Worm (Caenorhabditis elegans) whole organism, young adult: ENCODE measurements around the gene Y38C1BA.4.

Experiments
- F22D6.2 ChIP-seq: sonication (generic microtip); optimal IDR thresholded peaks from 2 replicates; lab custom pipeline; 2016; ENCODE audit warnings: mild to moderate bottlenecking, missing genetic modification characterization, missing compliant biosample characterization
- F23B12.7 ChIP-seq: sonication (generic microtip); optimal IDR thresholded peaks from 2 replicates; lab custom pipeline; 2017; ENCODE audit warnings: missing genetic modification characterization, mild to moderate bottlenecking, missing compliant biosample characterization, antibody characterized with exemption, moderate library complexity; ENCODE audit not compliant: insufficient read depth
- F33H1.4 ChIP-seq: fragments of 200-800 bp; sonication (Bioruptor generic); IDR thresholded peaks from 2 replicates; pipeline ENCODE4 v1.3.6; 2022; ENCODE audit warnings: missing genetic modification reagents, missing genetic modification characterization, missing compliant biosample characterization
- T07F8.4 ChIP-seq: sonication (generic microtip); optimal IDR thresholded peaks from 2 replicates; lab custom pipeline; 2016; ENCODE audit warnings: mild to moderate bottlenecking, missing genetic modification characterization, moderate library complexity, missing compliant biosample characterization
- Y53F4B.3 ChIP-seq: fragments of 200-800 bp; sonication (Bioruptor generic); IDR thresholded peaks from 2 replicates; pipeline ENCODE4 v1.3.6; 2022; ENCODE audit warnings: missing genetic modification reagents, missing genetic modification characterization, missing compliant biosample characterization
- atf-7 ChIP-seq: sonication (generic microtip); optimal IDR thresholded peaks from 2 replicates; lab custom pipeline; 2017; ENCODE audit warnings: mild to moderate bottlenecking, missing genetic modification characterization, missing compliant biosample characterization
- attf-5 ChIP-seq: fragments of 200-800 bp; sonication (Bioruptor generic); optimal IDR thresholded peaks from 2 replicates; lab custom pipeline; 2018; ENCODE audit warnings: mild to moderate bottlenecking, missing genetic modification characterization, missing compliant biosample characterization
- attf-6 ChIP-seq: fragments of 200-800 bp; sonication (Bioruptor generic); IDR thresholded peaks from 2 replicates; pipeline ENCODE4 v1.3.6; 2022; ENCODE audit warnings: missing genetic modification reagents, missing genetic modification characterization, missing compliant biosample characterization
- cebp-1 ChIP-seq, 2 experiments: fragments of 200-800 bp in 1 of 2; sonication (Bioruptor generic) in 1 of 2; sonication (generic microtip) in 1 of 2; IDR thresholded peaks in 1 of 2; optimal IDR thresholded peaks in 1 of 2; 2 replicates each; pipeline versions ENCODE4 v1.3.6 to Lab custom; 2017 to 2022; ENCODE audit warnings: missing compliant biosample characterization in 2 of 2, missing genetic modification characterization in 2 of 2, mild to moderate bottlenecking in 1 of 2, missing genetic modification reagents in 1 of 2, moderate library complexity in 1 of 2
- ceh-27 ChIP-seq: fragments of 200-800 bp; sonication (Bioruptor generic); optimal IDR thresholded peaks from 2 replicates; lab custom pipeline; 2018; ENCODE audit warnings: mild to moderate bottlenecking, missing genetic modification characterization, moderate library complexity, missing compliant biosample characterization
- die-1 ChIP-seq: sonication (generic microtip); optimal IDR thresholded peaks from 2 replicates; lab custom pipeline; 2016; ENCODE audit warnings: missing genotype, mild to moderate bottlenecking, missing genetic modification characterization, missing compliant biosample characterization
- dpl-1 ChIP-seq: fragments of 150-350 bp; optimal IDR thresholded peaks from 2 replicates; lab custom pipeline; 2014; ENCODE audit warnings: missing biosample characterization, missing genetic modification reagents, missing genetic modification characterization
- egrh-3 ChIP-seq: fragments of 200-800 bp; sonication (Bioruptor generic); IDR thresholded peaks from 2 replicates; pipeline ENCODE4 v1.3.6; 2022; ENCODE audit warnings: missing genetic modification reagents, missing genetic modification characterization, missing compliant biosample characterization
- hmg-1.2 ChIP-seq: fragments of 200-800 bp; sonication (Bioruptor generic); IDR thresholded peaks from 2 replicates; pipeline ENCODE4 v1.3.6; 2022; ENCODE audit warnings: missing genetic modification reagents, missing genetic modification characterization, missing compliant biosample characterization
- lag-1 ChIP-seq: fragments of 200-800 bp; sonication (Bioruptor generic); IDR thresholded peaks from 2 replicates; pipeline ENCODE4 v1.3.6; 2022; ENCODE audit warnings: missing genetic modification reagents, missing genetic modification characterization, missing compliant biosample characterization
- let-607 ChIP-seq, 2 experiments: fragments of 200-800 bp in 1 of 2; sonication (Bioruptor generic) in 1 of 2; sonication (generic microtip) in 1 of 2; optimal IDR thresholded peaks; 2 replicates each; lab custom pipeline; 2016 to 2018; ENCODE audit warnings: mild to moderate bottlenecking in 2 of 2, missing compliant biosample characterization in 2 of 2, missing genetic modification characterization in 2 of 2, moderate library complexity in 2 of 2, missing genotype in 1 of 2
- lin-26 ChIP-seq: fragments of 200-800 bp; sonication (Bioruptor generic); IDR thresholded peaks from 2 replicates; pipeline ENCODE4 v1.3.6; 2022; ENCODE audit warnings: missing genetic modification reagents, missing genetic modification characterization, missing compliant biosample characterization
- lin-35 ChIP-seq, 3 experiments: fragments of 150-350 bp in 2 of 3; sonication (generic microtip) in 1 of 3; optimal IDR thresholded peaks; 2 replicates each; lab custom pipeline; 2014 to 2018; ENCODE audit warnings: missing biosample characterization in 3 of 3, missing genetic modification characterization in 3 of 3, missing genetic modification reagents in 3 of 3
- lin-40 ChIP-seq: sonication (generic microtip); optimal IDR thresholded peaks from 2 replicates; lab custom pipeline; 2016; ENCODE audit warnings: missing genetic modification characterization, mild to moderate bottlenecking, missing compliant biosample characterization, missing genotype, missing genetic modification reagents
- lsl-1 ChIP-seq: fragments of 200-800 bp; sonication (Bioruptor generic); optimal IDR thresholded peaks from 2 replicates; lab custom pipeline; 2018; ENCODE audit warnings: mild to moderate bottlenecking, missing genetic modification characterization, moderate library complexity, missing compliant biosample characterization
- madf-8 ChIP-seq: fragments of 200-800 bp; sonication (Bioruptor generic); conservative IDR thresholded peaks from 2 replicates; pipeline ENCODE4 v1.3.6; 2022; ENCODE audit warnings: missing genetic modification reagents, missing genetic modification characterization, missing compliant biosample characterization
- mcd-1 ChIP-seq: fragments of 200-800 bp; sonication (Bioruptor generic); IDR thresholded peaks from 2 replicates; pipeline ENCODE4 v1.3.6; 2022; ENCODE audit warnings: missing genetic modification reagents, missing genetic modification characterization, missing compliant biosample characterization
- mel-28 ChIP-seq: sonication (generic microtip); optimal IDR thresholded peaks from 2 replicates; lab custom pipeline; 2016; ENCODE audit warnings: borderline replicate concordance, mild to moderate bottlenecking, missing genetic modification characterization, missing compliant biosample characterization
- nfyb-1 ChIP-seq: fragments of 200-800 bp; sonication (Bioruptor generic); IDR thresholded peaks from 2 replicates; pipeline ENCODE4 v1.3.6; 2022; ENCODE audit warnings: missing genetic modification reagents, missing genetic modification characterization, missing compliant biosample characterization
- nhr-120 ChIP-seq: fragments of 200-800 bp; sonication (Bioruptor generic); IDR thresholded peaks from 2 replicates; pipeline ENCODE4 v1.3.6; 2022; ENCODE audit warnings: missing genetic modification characterization, missing compliant biosample characterization
- nhr-80 ChIP-seq: sonication (generic microtip); optimal IDR thresholded peaks from 2 replicates; lab custom pipeline; 2016; ENCODE audit warnings: missing genetic modification characterization, missing compliant biosample characterization
- pha-4 ChIP-seq: fragments of 150-350 bp; sonication (generic microtip); optimal IDR thresholded peaks from 2 replicates; lab custom pipeline; 2014; ENCODE audit warnings: missing biosample characterization, missing genetic modification reagents, missing genetic modification characterization
- rcor-1 ChIP-seq: fragments of 200-800 bp; sonication (Bioruptor generic); IDR thresholded peaks from 2 replicates; pipeline ENCODE4 v1.3.6; 2022; ENCODE audit warnings: missing genetic modification reagents, missing genetic modification characterization, missing compliant biosample characterization
- snpc-4 ChIP-seq, 5 experiments: fragments of 150-350 bp in 1 of 5; sonication (generic microtip) in 4 of 5; optimal IDR thresholded peaks; 2 replicates each; lab custom pipeline; 2014 to 2018; ENCODE audit warnings: missing genetic modification characterization in 5 of 5, missing biosample characterization in 3 of 5, antibody characterized with exemption in 2 of 5, mild to moderate bottlenecking in 2 of 5, missing compliant biosample characterization in 2 of 5, missing genotype in 2 of 5, moderate library complexity in 2 of 5, missing genetic modification reagents in 1 of 5
- somi-1 ChIP-seq: fragments of 200-800 bp; sonication (Bioruptor generic); optimal IDR thresholded peaks from 2 replicates; lab custom pipeline; 2018; ENCODE audit warnings: mild to moderate bottlenecking, missing genetic modification characterization, missing compliant biosample characterization
- zfh-2 ChIP-seq: fragments of 200-800 bp; sonication (Bioruptor generic); conservative IDR thresholded peaks from 2 replicates; pipeline ENCODE4 v1.3.6; 2022; ENCODE audit warnings: missing genetic modification reagents, missing genetic modification characterization, missing compliant biosample characterization
- ztf-18 ChIP-seq: sonication (generic microtip); optimal IDR thresholded peaks from 2 replicates; lab custom pipeline; 2016; ENCODE audit warnings: missing genotype, mild to moderate bottlenecking, missing genetic modification characterization, missing compliant biosample characterization
- ztf-22 ChIP-seq: fragments of 200-800 bp; sonication (Bioruptor generic); optimal IDR thresholded peaks from 2 replicates; lab custom pipeline; 2018; ENCODE audit warnings: mild to moderate bottlenecking, missing genetic modification characterization, moderate library complexity, missing compliant biosample characterization
- ztf-26 ChIP-seq: sonication (generic microtip); optimal IDR thresholded peaks from 2 replicates; lab custom pipeline; 2017; ENCODE audit warnings: missing genetic modification characterization, missing compliant biosample characterization

Y38C1BA.4 gene

ce11 chrIV:1857866-1858271, 36.2 kb downstream of the Y38C1BA.4 start (continued):
- TF ChIP-seq attf-5 (GFP tag; lab: Kevin White, UChicago) (peak; percentile 73), atf-7 (tag; lab: Kevin White, UChicago) (peak; percentile 29), let-607 (tag; optimal IDR thresholded peaks at IDR 0.05; lab: Kevin White, UChicago) (peak; percentile 11 to 82), ceh-27 (GFP tag; lab: Kevin White, UChicago) (peak; percentile 46), ztf-18 (peak; percentile 33), hmg-1.2 (GFP tag; lab: Robert Waterston, UW) (peak; percentile 55; the same call in 1 of the 2 replicates), somi-1 (GFP tag; lab: Kevin White, UChicago) (peak; percentile 46), egrh-3 (GFP tag; lab: Robert Waterston, UW) (peak; percentile 39), lin-26 (peak; percentile 59; the same call in 1 of the 2 replicates), zfh-2 (GFP tag; lab: Robert Waterston, UW) (peak; percentile 98), F33H1.4 (GFP tag; lab: Robert Waterston, UW) (no peak), snpc-4 (GFP tag; optimal IDR thresholded peaks at IDR 0.05; lab: Kevin White, UChicago) (no peak), snpc-4 (tag; optimal IDR thresholded peaks at IDR 0.05; lab: Kevin White, UChicago) (peak in 2 of 4 experiments; percentile 24 to 30), ztf-26 (tag; lab: Kevin White, UChicago) (peak; percentile 7), die-1 (tag; lab: Kevin White, UChicago) (no peak), mcd-1 (GFP tag; lab: Robert Waterston, UW) (peak; percentile 63), lin-40 (tag; lab: Kevin White, UChicago) (peak; percentile 65)

- TF ChIP-seq nhr-120 (GFP tag; lab: Robert Waterston, UW) (no peak), attf-6 (no peak), nhr-80 (peak; percentile 75), lin-40 (tag; lab: Kevin White, UChicago) (peak; percentile 13), ztf-26 (tag; lab: Kevin White, UChicago) (peak; percentile 38), cebp-1 (GFP tag; IDR thresholded peaks at IDR 0.05; lab: Robert Waterston, UW) (no peak), cebp-1 (tag; optimal IDR thresholded peaks at IDR 0.05; lab: Kevin White, UChicago) (peak; percentile 0)
Observed at ce11 chrIV:1859365-1859982, 37.8 kb downstream of the Y38C1BA.4 start.

ce11 chrIV:1860965-1861364, 39.3 kb downstream of the Y38C1BA.4 start:
- TF ChIP-seq mcd-1 (GFP tag; lab: Robert Waterston, UW) = no peak
- TF ChIP-seq F23B12.7 (tag; lab: Kevin White, UChicago) = no peak
- no peak for TF ChIP-seq pha-4 (tag; lab: Kevin White, UChicago)
- no peak for TF ChIP-seq madf-8 (GFP tag; lab: Robert Waterston, UW)
- no peak for TF ChIP-seq rcor-1
- TF ChIP-seq lsl-1 (GFP tag; lab: Kevin White, UChicago) = no peak
- no peak for TF ChIP-seq dpl-1 (GFP tag; lab: Kevin White, UChicago)
- TF ChIP-seq attf-5 (GFP tag; lab: Kevin White, UChicago) = no peak
- peak; percentile 75 for TF ChIP-seq nfyb-1 (GFP tag; lab: Robert Waterston, UW)

ce11 chrIV:1862655-1863054, 41.0 kb downstream of the Y38C1BA.4 start:
- TF ChIP-seq lin-40 (tag; lab: Kevin White, UChicago) = no peak
- no peak for TF ChIP-seq mel-28 (tag; lab: Kevin White, UChicago)
- TF ChIP-seq nhr-80 = no peak
- TF ChIP-seq lin-35 (GFP tag; optimal IDR thresholded peaks at IDR 0.05; lab: Kevin White, UChicago) = no peak
- no peak for TF ChIP-seq T07F8.4
- TF ChIP-seq lag-1 (GFP tag; lab: Robert Waterston, UW) = no peak
- TF ChIP-seq ztf-22 (GFP tag; lab: Kevin White, UChicago) = no peak
- no peak for TF ChIP-seq dpl-1 (GFP tag; lab: Kevin White, UChicago)
- TF ChIP-seq F22D6.2 (tag; lab: Kevin White, UChicago) = no peak
- no peak for TF ChIP-seq cebp-1 (GFP tag; IDR thresholded peaks at IDR 0.05; lab: Robert Waterston, UW)
- no peak for TF ChIP-seq cebp-1 (tag; optimal IDR thresholded peaks at IDR 0.05; lab: Kevin White, UChicago)
- TF ChIP-seq Y53F4B.3 = no peak
